Worm (Caenorhabditis elegans) whole organism, L1 larva: ENCODE results near the gene sto-3.

Experiments used
- C04F5.9 ChIP-seq: sonication (generic microtip); optimal IDR thresholded peaks from 2 replicates; lab custom pipeline; 2016; ENCODE audit warnings: missing genetic modification characterization, missing compliant biosample characterization
- C16A3.4 ChIP-seq: fragments of 150-350 bp; optimal IDR thresholded peaks from 2 replicates; lab custom pipeline; 2014; ENCODE audit warnings: missing biosample characterization, missing genetic modification characterization
- F16B12.6 ChIP-seq: fragments of 150-350 bp; optimal IDR thresholded peaks from 2 replicates; lab custom pipeline; 2014; ENCODE audit warnings: missing biosample characterization, missing genetic modification characterization
- aha-1 ChIP-seq: fragments of 150-350 bp; optimal IDR thresholded peaks from 2 replicates; lab custom pipeline; 2014; ENCODE audit warnings: missing biosample characterization, missing genetic modification characterization
- ceh-82 ChIP-seq, 3 experiments: fragments of 150-350 bp in 1 of 3; sonication (generic microtip) in 2 of 3; optimal IDR thresholded peaks; 2 replicates each; lab custom pipeline; 2014 to 2017; ENCODE audit warnings: missing biosample characterization in 3 of 3, missing genetic modification characterization in 3 of 3
- ceh-90 ChIP-seq: sonication (generic microtip); optimal IDR thresholded peaks from 2 replicates; lab custom pipeline; 2016; ENCODE audit warnings: missing genetic modification characterization, missing compliant biosample characterization
- dsc-1 ChIP-seq: sonication (generic microtip); optimal IDR thresholded peaks from 2 replicates; lab custom pipeline; 2016; ENCODE audit warnings: mild to moderate bottlenecking, missing genetic modification characterization, missing compliant biosample characterization
- efl-1 ChIP-seq, 4 experiments: fragments of 150-350 bp; optimal IDR thresholded peaks in 3 of 4; peaks in 1 of 4; 1 replicate in 1 of 4; 2 replicates in 3 of 4; lab custom pipeline; 2014; ENCODE audit warnings: missing biosample characterization in 2 of 4, missing genetic modification characterization in 2 of 4, missing genetic modification reagents in 2 of 4
- efl-3 ChIP-seq: fragments of 200-800 bp; sonication (Bioruptor generic); optimal IDR thresholded peaks from 2 replicates; lab custom pipeline; 2018; ENCODE audit warnings: mild to moderate bottlenecking, missing genetic modification characterization, missing compliant biosample characterization
- elt-2 ChIP-seq: sonication (generic microtip); optimal IDR thresholded peaks from 2 replicates; lab custom pipeline; 2016; ENCODE audit warnings: missing genetic modification characterization, mild to moderate bottlenecking, inconsistent platforms, missing compliant biosample characterization, missing genetic modification reagents
- elt-3 ChIP-seq, 6 experiments: fragments of 150-350 bp in 1 of 6; sonication (generic microtip); optimal IDR thresholded peaks; 2 replicates each; lab custom pipeline; 2017 to 2018; ENCODE audit warnings: missing biosample characterization in 6 of 6, missing genetic modification characterization in 6 of 6, inconsistent platforms in 1 of 6
- fkh-10 ChIP-seq: sonication (generic microtip); optimal IDR thresholded peaks from 2 replicates; lab custom pipeline; 2017; ENCODE audit warnings: missing biosample characterization, missing genetic modification reagents, missing genetic modification characterization
- fkh-4 ChIP-seq: sonication (generic microtip); optimal IDR thresholded peaks from 2 replicates; lab custom pipeline; 2016; ENCODE audit warnings: missing compliant biosample characterization, missing genetic modification characterization, borderline replicate concordance
- fkh-8 ChIP-seq: sonication (generic microtip); optimal IDR thresholded peaks from 2 replicates; lab custom pipeline; 2016; ENCODE audit warnings: mild to moderate bottlenecking, missing genetic modification characterization, missing compliant biosample characterization
- fos-1 ChIP-seq: fragments of 150-350 bp; optimal IDR thresholded peaks from 2 replicates; lab custom pipeline; 2014; ENCODE audit warnings: missing biosample characterization, missing genetic modification characterization
- hpl-2 ChIP-seq: fragments of 150-350 bp; optimal IDR thresholded peaks from 2 replicates; lab custom pipeline; 2014; ENCODE audit warnings: missing biosample characterization, missing genetic modification reagents, missing genetic modification characterization
- isw-1 ChIP-seq: fragments of 200-800 bp; sonication (Bioruptor generic); IDR thresholded peaks from 2 replicates; pipeline ENCODE4 v1.3.6; 2022; ENCODE audit warnings: missing genetic modification characterization, missing compliant biosample characterization
- lin-14 ChIP-seq: fragments of 200-800 bp; sonication (Bioruptor generic); optimal IDR thresholded peaks from 2 replicates; lab custom pipeline; 2018; ENCODE audit warnings: mild to moderate bottlenecking, missing genetic modification characterization, moderate library complexity, missing compliant biosample characterization
- lin-35 ChIP-seq, 2 experiments: fragments of 150-350 bp; optimal IDR thresholded peaks; 2 replicates each; lab custom pipeline; 2014; ENCODE audit warnings: missing biosample characterization in 2 of 2, missing genetic modification characterization in 2 of 2, missing genetic modification reagents in 2 of 2
- lin-39 ChIP-seq: fragments of 150-350 bp; optimal IDR thresholded peaks from 2 replicates; lab custom pipeline; 2014; ENCODE audit warnings: missing biosample characterization, missing genetic modification reagents, missing genetic modification characterization
- lsy-2 ChIP-seq, 2 experiments: fragments of 150-350 bp; optimal IDR thresholded peaks; 2 replicates each; lab custom pipeline; 2014; ENCODE audit warnings: missing biosample characterization in 2 of 2, missing genetic modification characterization in 2 of 2
- mab-9 ChIP-seq: fragments of 200-800 bp; sonication (Bioruptor generic); IDR thresholded peaks from 2 replicates; pipeline ENCODE4 v1.3.6; 2022; ENCODE audit warnings: missing genetic modification reagents, missing genetic modification characterization, missing compliant biosample characterization
- mdl-1 ChIP-seq, 2 experiments: fragments of 150-350 bp; optimal IDR thresholded peaks; 2 replicates each; lab custom pipeline; 2014 to 2017; ENCODE audit warnings: missing biosample characterization in 2 of 2, missing genetic modification characterization in 2 of 2, inconsistent platforms in 1 of 2
- mef-2 ChIP-seq: fragments of 150-350 bp; optimal IDR thresholded peaks from 2 replicates; lab custom pipeline; 2014; ENCODE audit warnings: missing biosample characterization, missing genetic modification characterization
- mep-1 ChIP-seq: fragments of 150-350 bp; optimal IDR thresholded peaks from 2 replicates; lab custom pipeline; 2014; ENCODE audit warnings: missing biosample characterization, missing genetic modification characterization
- nhr-19 ChIP-seq: fragments of 200-800 bp; sonication (Bioruptor generic); conservative IDR thresholded peaks from 2 replicates; pipeline ENCODE4 v1.3.6; 2022; ENCODE audit warnings: missing genetic modification characterization, missing compliant biosample characterization
- nhr-20 ChIP-seq: sonication (generic microtip); optimal IDR thresholded peaks from 2 replicates; lab custom pipeline; 2016; ENCODE audit warnings: mild to moderate bottlenecking, missing genetic modification characterization, missing compliant biosample characterization
- nhr-28 ChIP-seq: fragments of 150-350 bp; optimal IDR thresholded peaks from 2 replicates; lab custom pipeline; 2014; ENCODE audit warnings: missing biosample characterization, missing genetic modification characterization
- nhr-47 ChIP-seq: sonication (generic microtip); optimal IDR thresholded peaks from 2 replicates; lab custom pipeline; 2016; ENCODE audit warnings: mild to moderate bottlenecking, missing genetic modification characterization, moderate library complexity, missing compliant biosample characterization
- nhr-71 ChIP-seq: sonication (generic microtip); optimal IDR thresholded peaks from 2 replicates; lab custom pipeline; 2016; ENCODE audit warnings: mild to moderate bottlenecking, missing genetic modification characterization, moderate library complexity, missing compliant biosample characterization
- nhr-85 ChIP-seq: sonication (generic microtip); peaks from one replicate; lab custom pipeline; 2016; ENCODE audit warnings: missing genetic modification characterization, inconsistent platforms, missing compliant biosample characterization
- pax-3 ChIP-seq: fragments of 200-800 bp; sonication (Bioruptor generic); optimal IDR thresholded peaks from 2 replicates; lab custom pipeline; 2018; ENCODE audit warnings: mild to moderate bottlenecking, missing genetic modification characterization, moderate library complexity, missing compliant biosample characterization
- rnt-1 ChIP-seq: sonication (generic microtip); optimal IDR thresholded peaks from 2 replicates; lab custom pipeline; 2016; ENCODE audit warnings: mild to moderate bottlenecking, missing genetic modification characterization, moderate library complexity, missing compliant biosample characterization
- snpc-4 ChIP-seq: fragments of 150-350 bp; optimal IDR thresholded peaks from 2 replicates; lab custom pipeline; 2014; ENCODE audit warnings: missing biosample characterization, missing genetic modification characterization
- snu-23 ChIP-seq: sonication (generic microtip); optimal IDR thresholded peaks from 2 replicates; lab custom pipeline; 2016; ENCODE audit warnings: missing genetic modification characterization, missing compliant biosample characterization
- sptf-1 ChIP-seq: fragments of 150-350 bp; optimal IDR thresholded peaks from 2 replicates; lab custom pipeline; 2014; ENCODE audit warnings: missing biosample characterization, missing genetic modification characterization
- sup-37 ChIP-seq: fragments of 200-800 bp; sonication (Bioruptor generic); optimal IDR thresholded peaks from 2 replicates; lab custom pipeline; 2018; ENCODE audit warnings: mild to moderate bottlenecking, missing genetic modification characterization, missing compliant biosample characterization
- swsn-7 ChIP-seq: sonication (generic microtip); optimal IDR thresholded peaks from 2 replicates; lab custom pipeline; 2016; ENCODE audit warnings: missing genetic modification characterization, missing compliant biosample characterization
- tbx-2 ChIP-seq: sonication (generic microtip); optimal IDR thresholded peaks from 2 replicates; lab custom pipeline; 2016; ENCODE audit warnings: missing genetic modification characterization, missing compliant biosample characterization
- unc-30 ChIP-seq: sonication (generic microtip); optimal IDR thresholded peaks from 2 replicates; lab custom pipeline; 2017; ENCODE audit warnings: missing biosample characterization, missing genetic modification characterization
- unc-86 ChIP-seq: sonication (generic microtip); optimal IDR thresholded peaks from 2 replicates; lab custom pipeline; 2016; ENCODE audit warnings: missing genetic modification characterization, missing compliant biosample characterization
- unc-98 ChIP-seq: fragments of 200-800 bp; sonication (Bioruptor generic); IDR thresholded peaks from 2 replicates; pipeline ENCODE4 v1.3.6; 2022; ENCODE audit warnings: missing genetic modification characterization, missing compliant biosample characterization
- vab-15 ChIP-seq: sonication (generic microtip); optimal IDR thresholded peaks from 2 replicates; lab custom pipeline; 2017; ENCODE audit warnings: missing genotype, mild to moderate bottlenecking, missing genetic modification characterization, missing compliant biosample characterization

The sto-3 gene

DNA sequence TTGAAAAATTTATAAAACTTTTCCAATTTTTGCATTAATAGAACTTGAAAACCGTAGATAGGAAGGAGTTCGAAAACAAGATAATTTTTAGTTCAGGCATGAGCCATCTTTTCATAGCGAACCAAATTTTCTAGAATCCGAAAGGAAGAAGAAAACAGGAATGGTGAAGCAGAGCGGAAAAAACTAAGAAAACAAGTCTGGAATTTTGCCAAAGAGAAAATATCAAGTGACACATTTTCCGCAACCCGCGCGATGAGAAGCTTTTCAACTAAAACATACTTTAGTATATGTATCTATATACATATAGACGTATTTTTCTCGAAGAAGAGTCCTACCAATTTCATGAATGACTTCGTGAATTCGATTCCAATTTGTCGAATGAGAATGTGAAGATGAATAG lies 19.7 kb upstream of the sto-3 start:
- TF ChIP-seq C04F5.9 (tag; lab: Kevin White, UChicago): no peak
- TF ChIP-seq efl-1 (optimal IDR thresholded peaks at IDR 0.05; lab: Kevin White, UChicago): no peak
- peak in 1 of 2 experiments; percentile 66 for TF ChIP-seq efl-1 (GFP tag; optimal IDR thresholded peaks at IDR 0.05 in 1 of 2; lab: Kevin White, UChicago)

ce11 chrX:11640463-11640995 lies 18.6 kb upstream of the sto-3 start:
- TF ChIP-seq mdl-1 (tag; optimal IDR thresholded peaks at IDR 0.05; lab: Kevin White, UChicago) (no peak), mef-2 (tag; lab: Kevin White, UChicago) (no peak), pax-3 (tag; lab: Kevin White, UChicago) (no peak), vab-15 (no peak), nhr-85 (tag; lab: Kevin White, UChicago) (no peak), snu-23 (GFP tag; lab: Kevin White, UChicago) (peak; percentile 15), isw-1 (no peak), elt-3 (tag; optimal IDR thresholded peaks at IDR 0.05; lab: Kevin White, UChicago) (no peak), dsc-1 (tag; lab: Kevin White, UChicago) (peak; percentile 13), C16A3.4 (tag; lab: Kevin White, UChicago) (no peak), ceh-90 (no peak), efl-3 (GFP tag; lab: Kevin White, UChicago) (no peak), fkh-8 (peak; percentile 11), ceh-82 (tag; optimal IDR thresholded peaks at IDR 0.05; lab: Kevin White, UChicago) (peak in 1 of 3 experiments; percentile 13), nhr-71 (tag; lab: Kevin White, UChicago) (peak; percentile 50), lsy-2 (tag; optimal IDR thresholded peaks at IDR 0.05; lab: Kevin White, UChicago) (peak in 1 of 2 experiments; percentile 32), mep-1 (tag; lab: Kevin White, UChicago) (peak; percentile 36), unc-30 (tag; lab: Kevin White, UChicago) (no peak), snpc-4 (tag; lab: Kevin White, UChicago) (no peak), F16B12.6 (no peak), lin-35 (GFP tag; optimal IDR thresholded peaks at IDR 0.05; lab: Kevin White, UChicago) (no peak), fkh-4 (tag; lab: Kevin White, UChicago) (no peak), elt-2 (no peak), swsn-7 (no peak), lin-14 (GFP tag; lab: Kevin White, UChicago) (peak; percentile 81), nhr-20 (no peak), rnt-1 (tag; lab: Kevin White, UChicago) (peak; percentile 18), mab-9 (GFP tag; lab: Robert Waterston, UW) (no peak), fos-1 (tag; lab: Kevin White, UChicago) (no peak), unc-98 (GFP tag; lab: Robert Waterston, UW) (no peak), sup-37 (GFP tag; lab: Kevin White, UChicago) (no peak), fkh-10 (GFP tag; lab: Kevin White, UChicago) (peak; percentile 68), nhr-28 (no peak), aha-1 (tag; lab: Kevin White, UChicago) (no peak), sptf-1 (tag; lab: Kevin White, UChicago) (no peak), C04F5.9 (tag; lab: Kevin White, UChicago) (no peak), lin-39 (tag; lab: Kevin White, UChicago) (no peak)

ce11 chrX:11638987-11639386 lies 17.1 kb upstream of the sto-3 start:
- TF ChIP-seq hpl-2 (GFP tag; lab: Kevin White, UChicago): no peak
- TF ChIP-seq nhr-19 (GFP tag; lab: Robert Waterston, UW): no peak
- TF ChIP-seq unc-86: no peak
- peak; percentile 23 for TF ChIP-seq tbx-2 (tag; lab: Kevin White, UChicago)
- peak; percentile 13 for TF ChIP-seq nhr-47
- peak; percentile 65 for TF ChIP-seq lin-14 (GFP tag; lab: Kevin White, UChicago)
